Worm (Caenorhabditis elegans) whole organism, early embryonic: ENCODE data around the gene gst-27.

ENCODE experiments used
- B0310.2 ChIP-seq: sonication (generic microtip); optimal IDR thresholded peaks from 2 replicates; lab custom pipeline; 2016; ENCODE audit warnings: mild to moderate bottlenecking, missing genetic modification characterization, missing compliant biosample characterization
- F13C5.2 ChIP-seq: sonication (generic microtip); optimal IDR thresholded peaks from 2 replicates; lab custom pipeline; 2017; ENCODE audit warnings: mild to moderate bottlenecking, missing genetic modification characterization, inconsistent platforms, missing compliant biosample characterization
- aly-1 ChIP-seq: sonication (generic microtip); optimal IDR thresholded peaks from 2 replicates; lab custom pipeline; 2016; ENCODE audit warnings: missing genetic modification characterization, missing compliant biosample characterization
- ama-1 ChIP-seq: fragments of 150-350 bp; optimal IDR thresholded peaks from 2 replicates; lab custom pipeline; 2014
- ceh-13 ChIP-seq: fragments of 200-800 bp; sonication (Bioruptor generic); optimal IDR thresholded peaks from 2 replicates; lab custom pipeline; 2018; ENCODE audit warnings: mild to moderate bottlenecking, missing genetic modification characterization, missing compliant biosample characterization
- ceh-36 ChIP-seq: sonication (generic microtip); optimal IDR thresholded peaks from 2 replicates; lab custom pipeline; 2016; ENCODE audit warnings: missing genetic modification characterization, inconsistent platforms, missing compliant biosample characterization
- ets-7 ChIP-seq: sonication (generic microtip); optimal IDR thresholded peaks from 2 replicates; lab custom pipeline; 2016; ENCODE audit warnings: missing genotype, missing genetic modification characterization, missing compliant biosample characterization
- flt-1 ChIP-seq: fragments of 200-800 bp; sonication (Bioruptor generic); IDR thresholded peaks from 2 replicates; pipeline ENCODE4 v1.3.6; 2022; ENCODE audit warnings: missing genetic modification characterization, missing compliant biosample characterization
- hmbx-1 ChIP-seq: sonication (generic microtip); optimal IDR thresholded peaks from 2 replicates; lab custom pipeline; 2016; ENCODE audit warnings: mild to moderate bottlenecking, missing genetic modification characterization, missing compliant biosample characterization
- hmg-4 ChIP-seq: fragments of 200-800 bp; sonication (Bioruptor generic); optimal IDR thresholded peaks from 2 replicates; lab custom pipeline; 2018; ENCODE audit warnings: mild to moderate bottlenecking, missing genetic modification characterization, missing compliant biosample characterization
- hnd-1 ChIP-seq: sonication (generic microtip); optimal IDR thresholded peaks from 2 replicates; lab custom pipeline; 2016; ENCODE audit warnings: missing genetic modification characterization, missing compliant biosample characterization
- pes-1 ChIP-seq: fragments of 200-800 bp; sonication (Bioruptor generic); IDR thresholded peaks from 2 replicates; pipeline ENCODE4 v1.3.6; 2022; ENCODE audit warnings: missing genetic modification reagents, missing genetic modification characterization, missing compliant biosample characterization
- scrt-1 ChIP-seq: fragments of 200-800 bp; sonication (Bioruptor generic); IDR thresholded peaks from 2 replicates; pipeline ENCODE4 v1.3.6; 2022; ENCODE audit warnings: missing genetic modification characterization, missing compliant biosample characterization
- sea-1 ChIP-seq: fragments of 200-800 bp; sonication (Bioruptor generic); conservative IDR thresholded peaks from 2 replicates; pipeline ENCODE4 v1.3.6; 2022; ENCODE audit warnings: missing genetic modification characterization, missing compliant biosample characterization
- tbx-11 ChIP-seq: fragments of 200-800 bp; sonication (Bioruptor generic); IDR thresholded peaks from 2 replicates; pipeline ENCODE4 v1.3.6; 2022; ENCODE audit warnings: missing genetic modification characterization, missing compliant biosample characterization
- tbx-37 ChIP-seq: fragments of 200-800 bp; sonication (Bioruptor generic); conservative IDR thresholded peaks from 2 replicates; pipeline ENCODE4 v1.3.6; 2022; ENCODE audit warnings: missing genetic modification reagents, missing genetic modification characterization, missing compliant biosample characterization
- tra-4 ChIP-seq: sonication (generic microtip); optimal IDR thresholded peaks from 2 replicates; lab custom pipeline; 2017; ENCODE audit warnings: missing genetic modification characterization, missing compliant biosample characterization

The gst-27 gene

DNA sequence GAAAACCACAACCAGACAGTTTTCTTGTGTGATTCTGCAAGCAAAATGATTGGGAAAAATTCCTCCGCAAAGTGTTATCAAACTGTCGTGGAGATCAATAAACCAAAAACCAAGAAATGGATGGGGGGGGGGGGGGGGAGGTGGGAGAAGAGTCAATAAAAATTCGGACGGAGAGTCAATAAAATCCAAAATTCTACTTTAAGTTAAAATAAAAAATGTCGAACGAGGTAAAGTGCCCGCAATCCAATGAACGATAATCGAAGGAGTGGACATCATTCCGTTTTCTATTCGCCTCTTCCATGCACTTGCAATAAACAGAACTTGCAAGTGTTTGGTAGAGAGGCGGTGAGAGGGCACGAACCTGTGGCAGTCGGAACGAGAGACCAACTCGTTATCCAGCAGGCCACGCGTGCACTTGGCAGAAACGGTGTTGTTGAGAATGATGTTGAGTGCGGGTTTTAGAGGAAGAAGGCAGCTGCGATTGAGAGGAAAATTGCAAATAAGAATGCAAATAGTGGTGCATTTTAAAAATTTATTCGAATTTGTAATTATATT, at the start of gene gst-27:
Gene gst-27, minus strand, starts transcription at position 51 of the 555 bp plus-strand sequence.
- TF ChIP-seq hmg-4 (GFP tag; lab: Kevin White, UChicago) (peak; percentile 92), B0310.2 (tag; lab: Kevin White, UChicago) (peak; percentile 76), tra-4 (tag; lab: Kevin White, UChicago) (peak; percentile 33), tbx-37 (GFP tag; lab: Robert Waterston, UW) (peak; percentile 75), flt-1 (GFP tag; lab: Robert Waterston, UW) (peak; percentile 90), pes-1 (GFP tag; lab: Robert Waterston, UW) (peak; percentile 88), sea-1 (GFP tag; lab: Robert Waterston, UW) (peak; percentile 86), ceh-13 (GFP tag; lab: Kevin White, UChicago) (peak; percentile 75), tbx-11 (peak; percentile 86), F13C5.2 (tag; lab: Kevin White, UChicago) (peak; percentile 92), ceh-36 (tag; lab: Kevin White, UChicago) (peak; percentile 81), ets-7 (tag; lab: Kevin White, UChicago) (peak; percentile 65), hnd-1 (tag; lab: Kevin White, UChicago) (peak; percentile 79), hmbx-1 (tag; lab: Kevin White, UChicago) (peak; percentile 43), scrt-1 (peak; percentile 91), aly-1 (tag; lab: Kevin White, UChicago) (peak; percentile 82), ama-1 (lab: Kevin White, UChicago) (no peak)

DNA sequence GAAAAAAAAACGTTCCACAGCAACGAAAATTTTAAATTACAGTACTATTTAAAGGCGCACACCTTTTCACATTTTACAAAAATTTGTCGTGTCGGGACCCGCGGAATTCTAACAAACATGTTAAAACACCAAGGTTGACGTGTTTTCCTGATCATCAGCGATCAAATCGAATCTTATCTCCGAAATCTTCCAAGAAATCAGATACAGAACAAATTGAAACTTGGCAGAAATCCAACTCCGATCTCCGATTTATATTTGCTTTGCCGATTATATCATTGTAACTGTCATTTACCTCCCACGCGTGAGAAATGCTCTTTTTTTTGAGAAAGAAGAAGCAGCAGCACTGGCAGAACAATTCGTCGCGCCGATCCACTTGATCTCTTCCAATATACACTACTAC, 48.2 kb upstream of the gst-27 start:
- TF ChIP-seq B0310.2 (tag; lab: Kevin White, UChicago) = no peak
- TF ChIP-seq hmg-4 (GFP tag; lab: Kevin White, UChicago) = no peak
- no peak for TF ChIP-seq F13C5.2 (tag; lab: Kevin White, UChicago)
- TF ChIP-seq tra-4 (tag; lab: Kevin White, UChicago) = no peak
- TF ChIP-seq tbx-11 = no peak
- TF ChIP-seq ceh-36 (tag; lab: Kevin White, UChicago) = no peak
- no peak for TF ChIP-seq ets-7 (tag; lab: Kevin White, UChicago)
- TF ChIP-seq flt-1 (GFP tag; lab: Robert Waterston, UW) = no peak
- TF ChIP-seq hnd-1 (tag; lab: Kevin White, UChicago) = no peak
- no peak for TF ChIP-seq tbx-37 (GFP tag; lab: Robert Waterston, UW)
- no peak for TF ChIP-seq scrt-1
- TF ChIP-seq ceh-13 (GFP tag; lab: Kevin White, UChicago) = no peak

DNA sequence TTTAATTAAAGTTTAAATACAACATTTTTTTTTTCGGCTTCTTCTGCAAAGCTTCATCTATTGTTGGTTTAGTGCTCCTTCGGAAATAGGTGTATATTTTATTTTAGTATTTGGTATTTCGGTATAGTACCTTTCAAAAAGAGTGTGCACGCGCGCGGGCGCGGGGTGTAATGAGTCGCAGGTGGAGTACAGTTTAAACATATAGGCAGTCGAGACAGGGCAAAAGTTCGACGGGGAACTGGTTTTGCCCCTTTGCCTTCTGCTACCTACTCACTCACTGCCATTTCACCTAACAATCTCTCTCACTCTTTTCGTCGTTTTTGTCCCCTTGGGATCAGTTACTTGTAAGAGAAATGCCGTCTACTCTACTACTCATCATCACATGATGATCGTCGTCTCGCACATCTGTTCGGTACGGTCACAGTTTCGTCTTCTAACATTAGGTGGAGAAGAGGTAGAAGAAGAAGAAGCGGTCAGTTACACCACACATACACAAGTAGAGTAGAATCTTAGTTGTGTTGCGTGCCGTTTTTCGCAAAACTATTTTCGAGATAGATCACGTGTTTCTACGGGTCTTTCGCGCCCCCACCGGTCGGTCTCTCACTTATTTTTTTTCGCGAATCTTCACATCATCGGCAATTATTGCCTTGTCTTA, 46.9 kb upstream of the gst-27 start:
- no peak for TF ChIP-seq ceh-36 (tag; lab: Kevin White, UChicago)
- TF ChIP-seq ceh-13 (GFP tag; lab: Kevin White, UChicago) = no peak
- TF ChIP-seq pes-1 (GFP tag; lab: Robert Waterston, UW) = no peak
- TF ChIP-seq aly-1 (tag; lab: Kevin White, UChicago) = no peak
- TF ChIP-seq hmg-4 (GFP tag; lab: Kevin White, UChicago) = no peak
- no peak for TF ChIP-seq ama-1 (lab: Kevin White, UChicago)
- no peak for TF ChIP-seq tbx-11
- no peak for TF ChIP-seq tbx-37 (GFP tag; lab: Robert Waterston, UW)
- TF ChIP-seq tra-4 (tag; lab: Kevin White, UChicago) = no peak
- no peak for TF ChIP-seq scrt-1
- no peak for TF ChIP-seq sea-1 (GFP tag; lab: Robert Waterston, UW)
- no peak for TF ChIP-seq ets-7 (tag; lab: Kevin White, UChicago)
- TF ChIP-seq hnd-1 (tag; lab: Kevin White, UChicago) = no peak
- TF ChIP-seq hmbx-1 (tag; lab: Kevin White, UChicago) = no peak
- no peak for TF ChIP-seq F13C5.2 (tag; lab: Kevin White, UChicago)
- TF ChIP-seq B0310.2 (tag; lab: Kevin White, UChicago) = no peak
- TF ChIP-seq flt-1 (GFP tag; lab: Robert Waterston, UW) = no peak

DNA sequence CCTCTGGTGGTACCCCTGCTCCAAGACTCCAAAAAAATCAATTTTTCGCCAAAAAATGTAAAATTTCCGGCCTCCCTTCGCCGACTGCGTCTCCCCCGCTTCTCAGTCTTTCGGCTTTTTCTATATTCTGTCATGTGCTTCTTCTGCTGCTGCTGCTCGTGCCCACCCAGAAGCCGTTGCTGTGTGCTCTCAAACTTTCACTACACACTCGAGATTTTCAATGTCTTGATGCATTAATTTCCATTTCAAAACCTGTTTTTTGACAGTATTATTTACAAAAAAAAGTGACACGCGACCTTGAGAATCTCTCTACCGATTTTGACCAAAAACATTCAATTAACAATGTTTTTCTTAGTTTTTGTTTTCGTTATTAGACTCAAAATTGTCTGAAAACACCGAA, 43.8 kb upstream of the gst-27 start:
- no peak for TF ChIP-seq hmg-4 (GFP tag; lab: Kevin White, UChicago)
- no peak for TF ChIP-seq ama-1 (lab: Kevin White, UChicago)
- TF ChIP-seq flt-1 (GFP tag; lab: Robert Waterston, UW) = no peak
- no peak for TF ChIP-seq F13C5.2 (tag; lab: Kevin White, UChicago)
- no peak for TF ChIP-seq sea-1 (GFP tag; lab: Robert Waterston, UW)
- TF ChIP-seq pes-1 (GFP tag; lab: Robert Waterston, UW) = no peak
- TF ChIP-seq hmbx-1 (tag; lab: Kevin White, UChicago) = no peak
- TF ChIP-seq tbx-11 = no peak
- no peak for TF ChIP-seq tra-4 (tag; lab: Kevin White, UChicago)
- no peak for TF ChIP-seq ceh-36 (tag; lab: Kevin White, UChicago)
- TF ChIP-seq ceh-13 (GFP tag; lab: Kevin White, UChicago) = no peak
- TF ChIP-seq B0310.2 (tag; lab: Kevin White, UChicago) = no peak
- no peak for TF ChIP-seq hnd-1 (tag; lab: Kevin White, UChicago)
- no peak for TF ChIP-seq tbx-37 (GFP tag; lab: Robert Waterston, UW)
- no peak for TF ChIP-seq scrt-1
- no peak for TF ChIP-seq aly-1 (tag; lab: Kevin White, UChicago)

DNA sequence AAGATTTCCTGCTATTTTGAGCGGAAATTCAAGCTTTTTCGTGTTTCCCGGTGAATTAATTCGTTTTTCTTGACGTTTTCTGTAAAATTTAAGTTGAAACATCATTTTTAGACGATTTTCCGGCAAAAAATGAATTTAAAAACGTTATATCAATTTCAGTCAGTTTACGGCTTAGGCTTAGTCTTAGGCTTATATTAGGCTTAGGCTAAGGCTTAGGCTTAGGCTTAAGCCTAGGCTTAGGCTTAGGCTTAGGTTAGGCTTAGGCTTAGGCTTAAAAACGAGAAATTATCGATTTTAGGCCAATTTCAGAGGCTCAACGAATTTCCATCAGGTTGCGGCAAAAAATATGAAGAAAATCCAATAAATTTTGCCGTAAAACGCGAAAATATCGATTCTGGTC, 43.3 kb upstream of the gst-27 start:
- TF ChIP-seq ceh-36 (tag; lab: Kevin White, UChicago) (peak; percentile 73), F13C5.2 (tag; lab: Kevin White, UChicago) (no peak), hnd-1 (tag; lab: Kevin White, UChicago) (no peak), hmg-4 (GFP tag; lab: Kevin White, UChicago) (no peak), sea-1 (GFP tag; lab: Robert Waterston, UW) (no peak), ets-7 (tag; lab: Kevin White, UChicago) (no peak)

DNA sequence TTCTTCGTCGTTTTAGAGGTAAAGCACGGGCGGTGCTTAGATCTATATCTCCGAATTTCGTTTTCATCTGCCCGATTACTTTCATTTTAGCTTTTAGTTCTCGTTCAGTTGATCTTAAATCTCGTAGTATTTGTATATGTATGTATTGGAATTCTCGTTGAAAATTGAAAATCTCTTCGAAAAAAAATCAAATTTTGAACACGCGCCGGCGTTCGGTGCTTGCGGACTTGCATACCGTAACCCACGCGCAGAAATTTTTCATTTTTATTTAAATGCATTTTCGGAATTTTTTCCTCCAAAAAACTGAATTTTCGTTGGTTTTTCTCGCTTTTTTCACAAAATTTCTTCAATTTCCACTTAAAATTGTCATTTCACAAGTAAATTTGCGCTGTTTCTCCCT, 42.6 kb upstream of the gst-27 start:
- TF ChIP-seq hnd-1 (tag; lab: Kevin White, UChicago) (no peak), sea-1 (GFP tag; lab: Robert Waterston, UW) (no peak), B0310.2 (tag; lab: Kevin White, UChicago) (no peak), flt-1 (GFP tag; lab: Robert Waterston, UW) (no peak), ceh-36 (tag; lab: Kevin White, UChicago) (no peak), tbx-11 (no peak), aly-1 (tag; lab: Kevin White, UChicago) (no peak), tbx-37 (GFP tag; lab: Robert Waterston, UW) (no peak), pes-1 (GFP tag; lab: Robert Waterston, UW) (no peak), ama-1 (lab: Kevin White, UChicago) (no peak), tra-4 (tag; lab: Kevin White, UChicago) (no peak), ceh-13 (GFP tag; lab: Kevin White, UChicago) (no peak), scrt-1 (no peak), hmg-4 (GFP tag; lab: Kevin White, UChicago) (no peak), hmbx-1 (tag; lab: Kevin White, UChicago) (no peak), F13C5.2 (tag; lab: Kevin White, UChicago) (no peak), ets-7 (tag; lab: Kevin White, UChicago) (no peak)
